Fruit fly (Drosophila melanogaster) whole organism, embryonic: ENCODE data around the gene dre4.

Experiments used
- Ada2b ChIP-seq: fragments of 200-800 bp; sonication (Bioruptor generic); IDR thresholded peaks from 2 replicates; pipeline ENCODE4 v1.3.6; 2022; ENCODE audit warnings: missing biosample characterization, missing genetic modification characterization
- Atf6 ChIP-seq: fragments of 200-800 bp; sonication (Bioruptor generic); IDR thresholded peaks from 2 replicates; pipeline ENCODE4 v1.3.6; 2022; ENCODE audit warnings: missing biosample characterization, missing genetic modification characterization
- Bteb2 ChIP-seq: fragments of 200-800 bp; sonication (Bioruptor generic); optimal IDR thresholded peaks from 2 replicates; lab custom pipeline; 2016; ENCODE audit warnings: missing biosample characterization, missing genetic modification characterization
- CG10979 ChIP-seq: fragments of 200-800 bp; sonication (Bioruptor generic); optimal IDR thresholded peaks from 2 replicates; lab custom pipeline; 2018; ENCODE audit warnings: missing biosample characterization, mild to moderate bottlenecking, missing genetic modification characterization, moderate library complexity
- CG11504 ChIP-seq: fragments of 200-800 bp; sonication (Bioruptor generic); optimal IDR thresholded peaks from 3 replicates; lab custom pipeline; 2019; ENCODE audit warnings: missing biosample characterization, mild to moderate bottlenecking, missing genetic modification characterization, moderate library complexity
- CG11723 ChIP-seq: fragments of 200-800 bp; sonication (Bioruptor generic); optimal IDR thresholded peaks from 2 replicates; lab custom pipeline; 2017; ENCODE audit warnings: missing biosample characterization, mild to moderate bottlenecking, missing genetic modification characterization
- CG13894 ChIP-seq: fragments of 200-800 bp; sonication (Bioruptor generic); optimal IDR thresholded peaks from 3 replicates; lab custom pipeline; 2018; ENCODE audit warnings: missing biosample characterization, mild to moderate bottlenecking, missing genetic modification characterization, moderate library complexity
- CG14710 ChIP-seq: fragments of 200-800 bp; sonication (Bioruptor generic); optimal IDR thresholded peaks from 3 replicates; lab custom pipeline; 2019; ENCODE audit warnings: missing biosample characterization, mild to moderate bottlenecking, missing genetic modification characterization, moderate library complexity
- CG15073 ChIP-seq: fragments of 200-800 bp; sonication (Bioruptor generic); optimal IDR thresholded peaks from 2 replicates; lab custom pipeline; 2016; ENCODE audit warnings: missing biosample characterization, missing genetic modification characterization
- CG15269 ChIP-seq: fragments of 200-800 bp; sonication (Bioruptor generic); optimal IDR thresholded peaks from 2 replicates; lab custom pipeline; 2018; ENCODE audit warnings: missing biosample characterization, mild to moderate bottlenecking, missing genetic modification characterization, moderate library complexity
- CG17186 ChIP-seq: fragments of 200-800 bp; sonication (Bioruptor generic); optimal IDR thresholded peaks from 3 replicates; lab custom pipeline; 2017; ENCODE audit warnings: missing biosample characterization, missing genetic modification reagents, missing genetic modification characterization
- CG1792 ChIP-seq: fragments of 200-800 bp; sonication (Bioruptor generic); optimal IDR thresholded peaks from 2 replicates; lab custom pipeline; 2016; ENCODE audit warnings: missing biosample characterization, missing genetic modification characterization
- CG18262 ChIP-seq: fragments of 200-800 bp; optimal IDR thresholded peaks from 3 replicates; lab custom pipeline; 2019; ENCODE audit warnings: missing biosample characterization, mild to moderate bottlenecking, missing genetic modification characterization, moderate library complexity
- CG18764 ChIP-seq: fragments of 200-800 bp; sonication (Bioruptor generic); optimal IDR thresholded peaks from 3 replicates; lab custom pipeline; 2016; ENCODE audit warnings: missing biosample characterization, missing genetic modification characterization
- CG31224 ChIP-seq: fragments of 200-800 bp; sonication (Bioruptor generic); IDR thresholded peaks from 2 replicates; pipeline ENCODE4 v1.3.6; 2022; ENCODE audit warnings: missing biosample characterization, missing genetic modification characterization
- CG31365 ChIP-seq: fragments of 200-800 bp; sonication (Bioruptor generic); optimal IDR thresholded peaks from 2 replicates; lab custom pipeline; 2018; ENCODE audit warnings: missing biosample characterization, mild to moderate bottlenecking, missing genetic modification characterization
- CG4707 ChIP-seq: fragments of 200-800 bp; sonication (Bioruptor generic); optimal IDR thresholded peaks from 2 replicates; lab custom pipeline; 2018; ENCODE audit warnings: missing biosample characterization, mild to moderate bottlenecking, missing genetic modification characterization, moderate library complexity
- CG5180 ChIP-seq: fragments of 200-800 bp; sonication (Bioruptor generic); optimal IDR thresholded peaks from 3 replicates; lab custom pipeline; 2017; ENCODE audit warnings: missing biosample characterization, missing genetic modification characterization, mild to moderate bottlenecking, moderate library complexity, missing genetic modification reagents
- CG6689 ChIP-seq: fragments of 200-800 bp; sonication (Bioruptor generic); IDR thresholded peaks from 2 replicates; pipeline ENCODE4 v1.3.6; 2022; ENCODE audit warnings: missing biosample characterization, missing genetic modification characterization
- CG6791 ChIP-seq: fragments of 200-800 bp; sonication (Bioruptor generic); IDR thresholded peaks from 3 replicates; pipeline ENCODE4 v1.3.6; 2022; ENCODE audit warnings: missing biosample characterization, missing genetic modification characterization; ENCODE audit not compliant: partially characterized antibody
- D19B ChIP-seq: fragments of 200-800 bp; sonication (Bioruptor generic); optimal IDR thresholded peaks from 2 replicates; lab custom pipeline; 2017; ENCODE audit warnings: missing biosample characterization, mild to moderate bottlenecking, missing genetic modification characterization
- Dbx ChIP-seq: fragments of 200-800 bp; sonication (Bioruptor generic); IDR thresholded peaks from 3 replicates; pipeline ENCODE4 v1.3.6; 2022; ENCODE audit warnings: missing biosample characterization, missing genetic modification characterization
- Dip3 ChIP-seq: fragments of 200-800 bp; sonication (Bioruptor generic); optimal IDR thresholded peaks from 3 replicates; lab custom pipeline; 2016; ENCODE audit warnings: missing biosample characterization, missing genetic modification characterization
- Eip74EF ChIP-seq, 2 experiments: fragments of 200-800 bp in 1 of 2; fragments of >200 bp in 1 of 2; sonication (Bioruptor generic) in 1 of 2; optimal IDR thresholded peaks; 2 replicates each; lab custom pipeline; 2017 to 2019; ENCODE audit warnings: missing biosample characterization in 2 of 2, missing genetic modification characterization in 2 of 2, mild to moderate bottlenecking in 1 of 2, moderate library complexity in 1 of 2
- HLH54F ChIP-seq: fragments of 200-800 bp; sonication (Bioruptor generic); optimal IDR thresholded peaks from 3 replicates; lab custom pipeline; 2016; ENCODE audit warnings: missing biosample characterization, missing genetic modification characterization
- Mes4 ChIP-seq: fragments of 200-800 bp; sonication (Bioruptor generic); optimal IDR thresholded peaks from 2 replicates; lab custom pipeline; 2016; ENCODE audit warnings: missing biosample characterization, missing genetic modification characterization
- Sin3A ChIP-seq: fragments of >200 bp; optimal IDR thresholded peaks from 2 replicates; lab custom pipeline; 2018
- Six4 ChIP-seq: fragments of 200-800 bp; sonication (Bioruptor generic); optimal IDR thresholded peaks from 2 replicates; lab custom pipeline; 2016; ENCODE audit warnings: missing biosample characterization, missing genetic modification characterization
- Spps ChIP-seq: fragments of 200-800 bp; sonication (Bioruptor generic); optimal IDR thresholded peaks from 2 replicates; lab custom pipeline; 2018; ENCODE audit warnings: missing biosample characterization, mild to moderate bottlenecking, missing genetic modification characterization
- Trl ChIP-seq, 3 experiments: fragments of >200 bp in 2 of 3; fragments of 200-800 bp in 1 of 3; sonication (Bioruptor generic) in 1 of 3; optimal IDR thresholded peaks; 2 replicates in 1 of 3; 3 replicates in 2 of 3; lab custom pipeline; 2016 to 2017; ENCODE audit warnings: missing biosample characterization in 1 of 3, missing genetic modification characterization in 1 of 3
- az2 ChIP-seq: fragments of 200-800 bp; sonication (Bioruptor generic); optimal IDR thresholded peaks from 3 replicates; lab custom pipeline; 2016; ENCODE audit warnings: missing biosample characterization, missing genetic modification characterization
- cato ChIP-seq: fragments of 200-800 bp; sonication (Bioruptor generic); optimal IDR thresholded peaks from 2 replicates; lab custom pipeline; 2016; ENCODE audit warnings: missing biosample characterization, missing genetic modification characterization, borderline replicate concordance
- da ChIP-seq: fragments of 200-800 bp; sonication (Bioruptor generic); optimal IDR thresholded peaks from 2 replicates; lab custom pipeline; 2016; ENCODE audit warnings: missing biosample characterization, missing genetic modification characterization
- emc ChIP-seq: fragments of 200-800 bp; sonication (Bioruptor generic); optimal IDR thresholded peaks from 2 replicates; lab custom pipeline; 2016; ENCODE audit warnings: missing biosample characterization, missing genetic modification characterization
- fd96Cb ChIP-seq: fragments of 200-800 bp; sonication (Bioruptor generic); optimal IDR thresholded peaks from 2 replicates; lab custom pipeline; 2018; ENCODE audit warnings: missing biosample characterization, mild to moderate bottlenecking, missing genetic modification characterization, moderate library complexity
- fu2 ChIP-seq: fragments of 200-800 bp; sonication (Bioruptor generic); optimal IDR thresholded peaks from 2 replicates; lab custom pipeline; 2016; ENCODE audit warnings: missing biosample characterization, missing genetic modification characterization
- grn ChIP-seq: fragments of 200-800 bp; sonication (Bioruptor generic); optimal IDR thresholded peaks from 3 replicates; lab custom pipeline; 2017; ENCODE audit warnings: missing biosample characterization, missing genetic modification characterization
- h ChIP-seq: fragments of >200 bp; optimal IDR thresholded peaks from 2 replicates; lab custom pipeline; 2017
- ham ChIP-seq: fragments of 200-800 bp; sonication (Bioruptor generic); IDR thresholded peaks from 2 replicates; pipeline ENCODE4 v1.3.6; 2022; ENCODE audit warnings: missing biosample characterization, missing genetic modification characterization
- jigr1 ChIP-seq: fragments of 200-800 bp; sonication (Bioruptor generic); IDR thresholded peaks from 3 replicates; pipeline ENCODE4 v1.3.6; 2022; ENCODE audit warnings: missing biosample characterization, missing genetic modification characterization
- lbe ChIP-seq: fragments of 200-800 bp; sonication (Bioruptor generic); optimal IDR thresholded peaks from 2 replicates; lab custom pipeline; 2016; ENCODE audit warnings: missing biosample characterization, mild to moderate bottlenecking, missing genetic modification characterization
- lola ChIP-seq, 3 experiments: fragments of >200 bp in 2 of 3; fragments of 200-800 bp in 1 of 3; sonication (Bioruptor generic) in 1 of 3; optimal IDR thresholded peaks; 2 replicates each; lab custom pipeline; 2017 to 2019; ENCODE audit warnings: missing biosample characterization in 3 of 3, missing genetic modification characterization in 3 of 3, mild to moderate bottlenecking in 1 of 3, moderate library complexity in 1 of 3
- pb ChIP-seq: fragments of 200-800 bp; sonication (Bioruptor generic); optimal IDR thresholded peaks from 3 replicates; lab custom pipeline; 2016; ENCODE audit warnings: missing biosample characterization, missing genetic modification characterization
- ranshi ChIP-seq: fragments of 200-800 bp; sonication (Bioruptor generic); IDR thresholded peaks from 2 replicates; pipeline ENCODE4 v1.3.6; 2022; ENCODE audit warnings: missing biosample characterization, missing genetic modification characterization
- stwl ChIP-seq: fragments of 200-800 bp; sonication (Bioruptor generic); optimal IDR thresholded peaks from 3 replicates; lab custom pipeline; 2018; ENCODE audit warnings: missing biosample characterization, mild to moderate bottlenecking, missing genetic modification characterization, moderate library complexity
- zen ChIP-seq: fragments of 200-800 bp; sonication (Bioruptor generic); optimal IDR thresholded peaks from 3 replicates; lab custom pipeline; 2018; ENCODE audit warnings: missing biosample characterization, mild to moderate bottlenecking, missing genetic modification characterization, moderate library complexity
- zf30C ChIP-seq: fragments of 200-800 bp; sonication (Bioruptor generic); optimal IDR thresholded peaks from 3 replicates; lab custom pipeline; 2018; ENCODE audit warnings: missing biosample characterization, mild to moderate bottlenecking, missing genetic modification characterization

dre4 gene

dm6 chr3L:1856467-1857350, 19.4 kb downstream of the dre4 start, which contains the start of gene CG12024 (continued):
- TF ChIP-seq jigr1 (no peak), ham (no peak), HLH54F (GFP tag; lab: Kevin White, UChicago) (peak; percentile 89), Dip3 (peak; percentile 82), CG18262 (tag; lab: Kevin White, UChicago) (peak; percentile 63), CG15269 (peak; percentile 73), cato (GFP tag; lab: Kevin White, UChicago) (peak; percentile 54), CG13894 (peak; percentile 65), CG4707 (GFP tag; lab: Kevin White, UChicago) (no peak), pb (no peak), CG14710 (tag; lab: Kevin White, UChicago) (peak; percentile 89), CG31224 (peak; percentile 62), fu2 (peak; percentile 78), fd96Cb (tag; lab: Kevin White, UChicago) (peak; percentile 51), CG1792 (GFP tag; lab: Kevin White, UChicago) (peak; percentile 46), CG31365 (tag; lab: Kevin White, UChicago) (no peak), Six4 (peak; percentile 31), CG6689 (GFP tag; lab: Robert Waterston, UW) (0 out of 2 replicates have a peak, but pooled peaks have one; percentile 37), zf30C (no peak), Bteb2 (GFP tag; lab: Kevin White, UChicago) (peak; percentile 65), CG18764 (GFP tag; lab: Kevin White, UChicago) (peak; percentile 40), Mes4 (GFP tag; lab: Kevin White, UChicago) (peak; percentile 45), Dbx (GFP tag; lab: Robert Waterston, UW) (peak; percentile 72; the same call in 2 of the 3 replicates), Trl (optimal IDR thresholded peaks at IDR 0.05; lab: Kevin White, UChicago) (peak in 1 of 2 experiments; percentile 11), Trl (GFP tag; optimal IDR thresholded peaks at IDR 0.05; lab: Kevin White, UChicago) (peak; percentile 76), Sin3A (peak; percentile 97), D19B (peak; percentile 11), Spps (tag; lab: Kevin White, UChicago) (peak; percentile 34), zen (tag; lab: Kevin White, UChicago) (peak; percentile 47), CG15073 (GFP tag; lab: Kevin White, UChicago) (peak; percentile 4), stwl (tag; lab: Kevin White, UChicago) (peak; percentile 97), az2 (GFP tag; lab: Kevin White, UChicago) (peak; percentile 72), CG10979 (peak; percentile 62), Ada2b (GFP tag; lab: Robert Waterston, UW) (peak; percentile 55), CG11723 (GFP tag; lab: Kevin White, UChicago) (no peak), Atf6 (peak; percentile 55; the same call in 1 of the 2 replicates), CG5180 (GFP tag; lab: Kevin White, UChicago) (peak; percentile 23), grn (GFP tag; lab: Kevin White, UChicago) (peak; percentile 69), CG6791 (GFP tag; lab: Robert Waterston, UW) (no peak), emc (GFP tag; lab: Kevin White, UChicago) (peak; percentile 69), CG11504 (peak; percentile 82), lola (GFP tag; optimal IDR thresholded peaks at IDR 0.05; lab: Kevin White, UChicago) (peak in 2 of 3 experiments; percentile 62 to 90), lbe (GFP tag; lab: Kevin White, UChicago) (peak; percentile 56), da (no peak), CG17186 (GFP tag; lab: Kevin White, UChicago) (peak; percentile 71), h (lab: Kevin White, UChicago) (no peak), Eip74EF (GFP tag; optimal IDR thresholded peaks at IDR 0.05; lab: Kevin White, UChicago) (no peak), ranshi (no peak)
